Worm (Caenorhabditis elegans) whole organism, young adult: ENCODE measurements around the gene T09E8.4.

Experiments used
- chd-7 ChIP-seq: sonication (generic microtip); optimal IDR thresholded peaks from 2 replicates; lab custom pipeline; 2016; ENCODE audit warnings: mild to moderate bottlenecking, missing genetic modification characterization, moderate library complexity, missing compliant biosample characterization
- pha-4 ChIP-seq: fragments of 150-350 bp; sonication (generic microtip); optimal IDR thresholded peaks from 2 replicates; lab custom pipeline; 2014; ENCODE audit warnings: missing biosample characterization, missing genetic modification reagents, missing genetic modification characterization
- snpc-4 ChIP-seq, 5 experiments: fragments of 150-350 bp in 1 of 5; sonication (generic microtip) in 4 of 5; optimal IDR thresholded peaks; 2 replicates each; lab custom pipeline; 2014 to 2018; ENCODE audit warnings: missing genetic modification characterization in 5 of 5, missing biosample characterization in 3 of 5, antibody characterized with exemption in 2 of 5, mild to moderate bottlenecking in 2 of 5, missing compliant biosample characterization in 2 of 5, missing genotype in 2 of 5, moderate library complexity in 2 of 5, missing genetic modification reagents in 1 of 5

DNA sequence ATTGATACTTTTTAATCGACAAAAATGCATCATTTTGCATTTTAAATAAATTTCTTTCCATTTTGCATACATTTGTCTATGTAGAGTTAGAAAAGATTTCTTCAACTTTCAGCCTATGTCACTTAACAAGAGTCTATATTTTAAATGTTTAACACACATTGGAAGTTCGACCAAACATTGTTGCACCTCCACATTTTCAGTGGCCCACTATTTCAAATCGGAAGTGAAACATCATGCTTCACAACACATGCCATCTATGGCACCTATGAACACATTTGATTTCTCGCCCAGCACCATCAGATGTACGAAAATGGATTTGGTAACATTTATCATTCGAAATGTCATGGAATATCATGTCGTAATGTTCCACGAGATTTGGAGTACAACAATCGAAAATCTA, 45.4 kb downstream of the T09E8.4 start, which contains the start of gene dhc-3:
- TF ChIP-seq chd-7 (no peak), pha-4 (no peak), snpc-4 (GFP tag; optimal IDR thresholded peaks at IDR 0.05; lab: Kevin White, UChicago) (no peak), snpc-4 (tag; optimal IDR thresholded peaks at IDR 0.05; lab: Kevin White, UChicago) (no peak)
